Fruit fly (Drosophila melanogaster) whole organism, embryonic: ENCODE data around the gene CG14082.

Experiments
- Asciz ChIP-seq: fragments of 200-800 bp; sonication (Bioruptor generic); optimal IDR thresholded peaks from 2 replicates; lab custom pipeline; 2017; ENCODE audit warnings: missing biosample characterization, mild to moderate bottlenecking, missing genetic modification characterization, missing genetic modification reagents
- B-H1 ChIP-seq: fragments of 200-800 bp; sonication (Bioruptor generic); IDR thresholded peaks from 3 replicates; pipeline ENCODE4 v1.3.6; 2022; ENCODE audit warnings: missing biosample characterization, missing genetic modification characterization
- Blimp-1 ChIP-seq: fragments of 200-800 bp; sonication (Bioruptor generic); optimal IDR thresholded peaks from 3 replicates; lab custom pipeline; 2018; ENCODE audit warnings: missing biosample characterization, missing genetic modification characterization, mild to moderate bottlenecking, moderate library complexity, missing genetic modification reagents
- CG10959 ChIP-seq: fragments of 200-800 bp; sonication (Bioruptor generic); IDR thresholded peaks from 2 replicates; pipeline ENCODE4 v1.3.6; 2022; ENCODE audit warnings: missing biosample characterization, missing genetic modification characterization
- CG11504 ChIP-seq: fragments of 200-800 bp; sonication (Bioruptor generic); optimal IDR thresholded peaks from 3 replicates; lab custom pipeline; 2019; ENCODE audit warnings: missing biosample characterization, mild to moderate bottlenecking, missing genetic modification characterization, moderate library complexity
- CG13123 ChIP-seq: fragments of 200-800 bp; sonication (Bioruptor generic); optimal IDR thresholded peaks from 2 replicates; lab custom pipeline; 2016; ENCODE audit warnings: missing biosample characterization, missing genetic modification characterization
- CG15269 ChIP-seq: fragments of 200-800 bp; sonication (Bioruptor generic); optimal IDR thresholded peaks from 2 replicates; lab custom pipeline; 2018; ENCODE audit warnings: missing biosample characterization, mild to moderate bottlenecking, missing genetic modification characterization, moderate library complexity
- CG16779 ChIP-seq: fragments of 200-800 bp; sonication (Bioruptor generic); IDR thresholded peaks from 2 replicates; pipeline ENCODE4 v1.3.6; 2022; ENCODE audit warnings: missing biosample characterization, missing genetic modification characterization
- CG17361 ChIP-seq: fragments of 200-800 bp; sonication (Bioruptor generic); IDR thresholded peaks from 3 replicates; pipeline ENCODE4 v1.3.6; 2022; ENCODE audit warnings: missing biosample characterization, missing genetic modification characterization
- CG18764 ChIP-seq: fragments of 200-800 bp; sonication (Bioruptor generic); optimal IDR thresholded peaks from 3 replicates; lab custom pipeline; 2016; ENCODE audit warnings: missing biosample characterization, missing genetic modification characterization
- CG2712 ChIP-seq: fragments of 200-800 bp; optimal IDR thresholded peaks from 3 replicates; lab custom pipeline; 2019; ENCODE audit warnings: missing biosample characterization, mild to moderate bottlenecking, missing genetic modification characterization, moderate library complexity
- CG3407 ChIP-seq: fragments of 200-800 bp; sonication (Bioruptor generic); optimal IDR thresholded peaks from 2 replicates; lab custom pipeline; 2018; ENCODE audit warnings: missing biosample characterization, mild to moderate bottlenecking, missing genetic modification characterization
- CG3838 ChIP-seq: fragments of 200-800 bp; sonication (Bioruptor generic); optimal IDR thresholded peaks from 3 replicates; lab custom pipeline; 2016; ENCODE audit warnings: missing biosample characterization, missing genetic modification characterization
- CG8281 ChIP-seq: fragments of 200-800 bp; sonication (Bioruptor generic); optimal IDR thresholded peaks from 2 replicates; lab custom pipeline; 2018; ENCODE audit warnings: missing biosample characterization, mild to moderate bottlenecking, missing genetic modification characterization, moderate library complexity
- CG8944 ChIP-seq: fragments of 200-800 bp; sonication (Bioruptor generic); optimal IDR thresholded peaks from 3 replicates; lab custom pipeline; 2016; ENCODE audit warnings: missing biosample characterization, missing genetic modification characterization
- CG9727 ChIP-seq: fragments of 200-800 bp; sonication (Bioruptor generic); optimal IDR thresholded peaks from 3 replicates; lab custom pipeline; 2017; ENCODE audit warnings: missing biosample characterization, mild to moderate bottlenecking, missing genetic modification characterization
- CTCF ChIP-seq: fragments of 200-800 bp; sonication (Bioruptor generic); optimal IDR thresholded peaks from 2 replicates; lab custom pipeline; 2017; ENCODE audit warnings: missing biosample characterization, mild to moderate bottlenecking, missing genetic modification characterization, moderate library complexity
- D19A ChIP-seq: fragments of 200-800 bp; optimal IDR thresholded peaks from 3 replicates; lab custom pipeline; 2019; ENCODE audit warnings: missing biosample characterization, mild to moderate bottlenecking, missing genetic modification characterization, moderate library complexity
- Drgx ChIP-seq: fragments of 200-800 bp; sonication (Bioruptor generic); IDR thresholded peaks from 2 replicates; pipeline ENCODE4 v1.3.6; 2022; ENCODE audit warnings: missing biosample characterization, missing genetic modification characterization
- ERR ChIP-seq: fragments of 200-800 bp; sonication (Bioruptor generic); optimal IDR thresholded peaks from 2 replicates; lab custom pipeline; 2016; ENCODE audit warnings: missing biosample characterization, missing genetic modification characterization
- Fer2 ChIP-seq: fragments of 200-800 bp; sonication (Bioruptor generic); optimal IDR thresholded peaks from 2 replicates; lab custom pipeline; 2018; ENCODE audit warnings: missing biosample characterization, mild to moderate bottlenecking, missing genetic modification characterization, moderate library complexity
- HLH3B ChIP-seq: fragments of 200-800 bp; sonication (Bioruptor generic); IDR thresholded peaks from 2 replicates; pipeline ENCODE4 v1.3.6; 2022; ENCODE audit warnings: missing biosample characterization, missing genetic modification characterization
- Hmr ChIP-seq: fragments of 200-800 bp; sonication (Bioruptor generic); optimal IDR thresholded peaks from 3 replicates; lab custom pipeline; 2017; ENCODE audit warnings: mild to moderate bottlenecking, missing biosample characterization, missing genetic modification reagents, missing genetic modification characterization
- NC2α ChIP-seq: fragments of 200-800 bp; sonication (Bioruptor generic); optimal IDR thresholded peaks from 2 replicates; lab custom pipeline; 2016; ENCODE audit warnings: missing biosample characterization, missing genetic modification characterization
- Nf-YA ChIP-seq: fragments of 200-800 bp; sonication (Bioruptor generic); IDR thresholded peaks from 2 replicates; pipeline ENCODE4 v1.3.6; 2022; ENCODE audit warnings: missing biosample characterization, missing genetic modification characterization
- Pdp1 ChIP-seq, 2 experiments: fragments of 200-800 bp; sonication (Bioruptor generic); optimal IDR thresholded peaks; 3 replicates each; lab custom pipeline; 2016; ENCODE audit warnings: missing biosample characterization in 2 of 2, missing genetic modification characterization in 2 of 2, mild to moderate bottlenecking in 1 of 2, moderate library complexity in 1 of 2
- Sox102F ChIP-seq: fragments of 200-800 bp; sonication (Bioruptor generic); optimal IDR thresholded peaks from 2 replicates; lab custom pipeline; 2018; ENCODE audit warnings: missing biosample characterization, mild to moderate bottlenecking, missing genetic modification characterization, moderate library complexity
- ap ChIP-seq: fragments of 200-800 bp; sonication (Bioruptor generic); IDR thresholded peaks from 2 replicates; pipeline ENCODE4 v1.3.6; 2022; ENCODE audit warnings: missing biosample characterization, missing genetic modification characterization
- br ChIP-seq: fragments of >200 bp; optimal IDR thresholded peaks from 2 replicates; lab custom pipeline; 2017
- bsh ChIP-seq, 2 experiments: fragments of 200-800 bp; sonication (Bioruptor generic); optimal IDR thresholded peaks; 2 replicates each; lab custom pipeline; 2017 to 2018; ENCODE audit warnings: mild to moderate bottlenecking in 2 of 2, missing biosample characterization in 2 of 2, missing genetic modification characterization in 2 of 2, moderate library complexity in 1 of 2
- caup ChIP-seq: fragments of 200-800 bp; sonication (Bioruptor generic); optimal IDR thresholded peaks from 3 replicates; lab custom pipeline; 2017; ENCODE audit warnings: missing biosample characterization, mild to moderate bottlenecking, missing genetic modification characterization, moderate library complexity; ENCODE audit not compliant: severe bottlenecking
- ci ChIP-seq: fragments of 200-800 bp; sonication (Bioruptor generic); IDR thresholded peaks from 3 replicates; pipeline ENCODE4 v1.3.6; 2022; ENCODE audit warnings: missing biosample characterization, missing genetic modification characterization
- crc ChIP-seq: fragments of 200-800 bp; sonication (Bioruptor generic); optimal IDR thresholded peaks from 2 replicates; lab custom pipeline; 2016; ENCODE audit warnings: missing biosample characterization, missing genetic modification characterization
- dati ChIP-seq: fragments of 200-800 bp; sonication (Bioruptor generic); IDR thresholded peaks from 2 replicates; pipeline ENCODE4 v1.3.6; 2022; ENCODE audit warnings: missing biosample characterization, missing genetic modification characterization
- gce ChIP-seq: fragments of 200-800 bp; sonication (Bioruptor generic); IDR thresholded peaks from 3 replicates; pipeline ENCODE4 v1.3.6; 2022; ENCODE audit warnings: missing biosample characterization, missing genetic modification characterization
- gem ChIP-seq: fragments of 200-800 bp; sonication (Bioruptor generic); optimal IDR thresholded peaks from 2 replicates; lab custom pipeline; 2019; ENCODE audit warnings: missing biosample characterization, mild to moderate bottlenecking, missing genetic modification characterization, moderate library complexity
- grau ChIP-seq: fragments of 200-800 bp; optimal IDR thresholded peaks from 3 replicates; lab custom pipeline; 2019; ENCODE audit warnings: missing biosample characterization, mild to moderate bottlenecking, missing genetic modification characterization, moderate library complexity
- gt ChIP-seq: fragments of 200-800 bp; sonication (Bioruptor generic); IDR thresholded peaks from 2 replicates; pipeline ENCODE4 v1.3.6; 2022; ENCODE audit warnings: missing biosample characterization, missing genetic modification characterization
- lbe ChIP-seq: fragments of 200-800 bp; sonication (Bioruptor generic); optimal IDR thresholded peaks from 2 replicates; lab custom pipeline; 2016; ENCODE audit warnings: missing biosample characterization, mild to moderate bottlenecking, missing genetic modification characterization
- nom ChIP-seq: fragments of 200-800 bp; sonication (Bioruptor generic); optimal IDR thresholded peaks from 2 replicates; lab custom pipeline; 2017; ENCODE audit warnings: missing biosample characterization, missing genetic modification characterization, mild to moderate bottlenecking, moderate library complexity, missing genetic modification reagents
- onecut ChIP-seq: fragments of 200-800 bp; sonication (Bioruptor generic); IDR thresholded peaks from 2 replicates; pipeline ENCODE4 v1.3.6; 2022; ENCODE audit warnings: missing biosample characterization, missing genetic modification characterization
- pnt ChIP-seq: fragments of 200-800 bp; sonication (Bioruptor generic); optimal IDR thresholded peaks from 3 replicates; lab custom pipeline; 2016; ENCODE audit warnings: missing biosample characterization, missing genetic modification characterization
- row ChIP-seq: fragments of 200-800 bp; sonication (Bioruptor generic); IDR thresholded peaks from 3 replicates; pipeline ENCODE4 v1.3.6; 2022; ENCODE audit warnings: missing biosample characterization, missing genetic modification characterization
- sens ChIP-seq: fragments of 200-800 bp; sonication (Bioruptor generic); peaks from one replicate; lab custom pipeline; 2016; ENCODE audit warnings: missing biosample characterization, missing genetic modification characterization
- sim ChIP-seq: fragments of 200-800 bp; sonication (Bioruptor generic); IDR thresholded peaks from 2 replicates; pipeline ENCODE4 v1.3.6; 2022; ENCODE audit warnings: missing biosample characterization, missing genetic modification characterization
- twi ChIP-seq: fragments of 200-800 bp; optimal IDR thresholded peaks from 2 replicates; lab custom pipeline; 2019; ENCODE audit warnings: missing biosample characterization, mild to moderate bottlenecking, missing genetic modification characterization, moderate library complexity
- unc-4 ChIP-seq: fragments of 200-800 bp; sonication (Bioruptor generic); IDR thresholded peaks from 2 replicates; pipeline ENCODE4 v1.3.6; 2022; ENCODE audit warnings: missing biosample characterization, missing genetic modification characterization; ENCODE audit not compliant: partially characterized antibody
- vvl ChIP-seq: fragments of 200-800 bp; sonication (Bioruptor generic); IDR thresholded peaks from 2 replicates; pipeline ENCODE4 v1.3.6; 2022; ENCODE audit warnings: missing biosample characterization, missing genetic modification characterization
- yki ChIP-seq: fragments of >200 bp; optimal IDR thresholded peaks from 3 replicates; lab custom pipeline; 2018

The CG14082 gene

DNA sequence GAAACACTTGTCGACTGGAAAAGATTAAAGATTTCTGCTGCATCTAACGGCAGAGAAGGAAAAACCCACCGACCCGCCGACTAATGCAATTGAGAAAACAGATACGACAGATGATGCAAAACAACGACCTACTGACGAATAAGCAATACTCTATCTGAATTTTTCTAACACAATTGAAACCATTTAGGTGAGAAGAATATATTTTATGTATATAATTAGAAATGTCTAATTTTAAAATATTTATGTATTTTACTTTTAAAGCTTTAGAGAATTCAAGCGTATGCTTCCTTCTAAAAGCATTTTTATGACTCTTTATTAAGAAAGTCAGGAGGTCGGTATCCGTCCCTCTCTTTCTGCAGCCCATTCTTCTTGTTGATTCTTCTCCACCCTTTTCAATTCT, 60.3 kb downstream of the CG14082 start:
- peak; percentile 43 for TF ChIP-seq gem (tag; lab: Kevin White, UChicago)
- no peak for TF ChIP-seq CG16779 (GFP tag; lab: Robert Waterston, UW)
- 0 out of 2 replicates have a peak, but pooled peaks have one; percentile 30 for TF ChIP-seq vvl
- TF ChIP-seq gce, result no peak
- TF ChIP-seq caup (GFP tag; lab: Kevin White, UChicago), result no peak
- no peak for TF ChIP-seq CG10959 (GFP tag; lab: Robert Waterston, UW)
- peak; percentile 3 for TF ChIP-seq CG2712 (tag; lab: Kevin White, UChicago)
- TF ChIP-seq lbe (GFP tag; lab: Kevin White, UChicago), result peak; percentile 10
- TF ChIP-seq row, result 0 out of 3 replicates have a peak, but pooled peaks have one; percentile 24
- peak; percentile 3 for TF ChIP-seq Blimp-1
- TF ChIP-seq Fer2 (tag; lab: Kevin White, UChicago), result no peak
- TF ChIP-seq Drgx (GFP tag; lab: Robert Waterston, UW), result peak; percentile 60
- TF ChIP-seq ERR, result no peak
- no peak for TF ChIP-seq CG3838 (GFP tag; lab: Kevin White, UChicago)
- TF ChIP-seq Pdp1 (GFP tag; optimal IDR thresholded peaks at IDR 0.05; lab: Kevin White, UChicago), result no peak
- TF ChIP-seq D19A (tag; lab: Kevin White, UChicago), result peak; percentile 92
- TF ChIP-seq sim (GFP tag; lab: Robert Waterston, UW), result no peak
- TF ChIP-seq CG18764, result no peak
- peak in 1 of 2 experiments; percentile 4 for TF ChIP-seq bsh (GFP tag; optimal IDR thresholded peaks at IDR 0.05; lab: Kevin White, UChicago)
- TF ChIP-seq CG11504 (tag; lab: Kevin White, UChicago), result peak; percentile 3
- TF ChIP-seq NC2α (GFP tag; lab: Kevin White, UChicago), result no peak
- peak; percentile 20 for TF ChIP-seq Sox102F (GFP tag; lab: Kevin White, UChicago)
- TF ChIP-seq HLH3B (GFP tag; lab: Robert Waterston, UW), result no peak

DNA sequence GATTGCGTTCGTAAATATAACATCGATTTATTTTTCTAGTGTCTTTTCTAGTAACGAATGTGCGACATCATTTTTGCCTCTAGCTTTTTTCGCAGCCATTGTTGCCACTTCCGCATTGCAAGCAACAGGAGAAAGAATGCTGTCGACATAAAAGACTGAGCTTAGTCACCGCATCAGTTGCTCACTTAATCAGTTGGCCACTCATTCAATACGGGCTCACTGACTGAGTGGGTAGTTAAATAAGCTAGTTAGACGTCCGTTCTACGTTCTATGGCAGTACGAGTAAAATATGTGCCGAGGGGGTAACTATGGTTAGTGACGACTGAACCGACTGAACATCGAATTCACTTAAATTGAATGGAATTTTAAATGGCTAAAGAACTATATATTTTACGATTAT, 62.8 kb downstream of the CG14082 start:
- TF ChIP-seq CG15269 (tag; lab: Kevin White, UChicago) (peak; percentile 0), CG8281 (tag; lab: Kevin White, UChicago) (peak; percentile 93), crc (GFP tag; lab: Kevin White, UChicago) (no peak), CG8944 (GFP tag; lab: Kevin White, UChicago) (no peak), sens (GFP tag; lab: Kevin White, UChicago) (peak; percentile 22)

DNA sequence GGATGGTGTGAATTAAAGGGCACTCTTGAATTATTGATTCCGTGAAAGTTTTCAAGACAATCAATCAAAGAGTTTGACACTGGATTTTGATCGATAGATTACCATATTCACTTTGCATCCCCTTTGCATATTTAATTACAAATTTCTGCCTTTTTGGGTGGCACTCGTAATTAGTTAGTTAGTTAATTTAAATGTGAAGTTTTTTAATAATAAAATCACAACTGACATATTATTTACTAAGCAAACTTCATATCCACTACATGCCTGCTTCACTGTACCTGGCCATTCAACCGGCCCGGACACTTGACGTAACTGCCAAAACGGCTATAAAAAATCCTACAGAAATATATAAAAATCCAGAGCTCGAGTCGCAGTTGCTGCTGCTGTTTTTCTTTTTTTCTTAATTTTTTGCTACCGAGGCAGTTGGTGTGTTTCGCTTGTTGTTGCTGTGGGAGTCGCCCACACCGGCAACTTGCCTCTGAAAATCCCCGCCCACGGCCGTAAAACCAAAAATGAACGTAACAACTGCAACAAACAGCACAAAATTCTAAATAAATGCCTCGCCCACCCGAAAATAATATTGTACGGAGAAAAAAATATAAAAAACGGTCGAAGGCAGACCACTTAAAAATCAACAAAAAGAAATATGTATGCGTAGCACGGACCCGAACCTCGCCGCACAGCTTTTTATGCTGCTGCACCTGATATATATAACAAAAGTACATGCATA, 63.9 kb downstream of the CG14082 start:
- TF ChIP-seq CG17361 (GFP tag; lab: Robert Waterston, UW), result no peak
- TF ChIP-seq pnt, result no peak
- TF ChIP-seq CTCF (GFP tag; lab: Kevin White, UChicago), result no peak
- TF ChIP-seq CG9727, result no peak
- no peak for TF ChIP-seq gt (GFP tag; lab: Robert Waterston, UW)
- TF ChIP-seq ci, result 0 out of 3 replicates have a peak, but pooled peaks have one; percentile 14
- TF ChIP-seq grau (tag; lab: Kevin White, UChicago), result peak; percentile 27
- TF ChIP-seq br (lab: Kevin White, UChicago), result no peak
- no peak for TF ChIP-seq unc-4 (GFP tag; lab: Robert Waterston, UW)
- no peak for TF ChIP-seq CG3407
- TF ChIP-seq yki (lab: Kevin White, UChicago), result no peak
- peak; percentile 5 for TF ChIP-seq nom (GFP tag; lab: Kevin White, UChicago)
- TF ChIP-seq B-H1 (GFP tag; lab: Robert Waterston, UW), result no peak
- 0 out of 2 replicates have a peak, but pooled peaks have one; percentile 33 for TF ChIP-seq dati (GFP tag; lab: Robert Waterston, UW)
- no peak for TF ChIP-seq Asciz
- no peak for TF ChIP-seq twi
- TF ChIP-seq Drgx (GFP tag; lab: Robert Waterston, UW), result 0 out of 2 replicates have a peak, but pooled peaks have one; percentile 6
- no peak for TF ChIP-seq Hmr (GFP tag; lab: Kevin White, UChicago)
- TF ChIP-seq ap (GFP tag; lab: Robert Waterston, UW), result no peak
- no peak for TF ChIP-seq CG13123 (GFP tag; lab: Kevin White, UChicago)
- TF ChIP-seq Nf-YA (GFP tag; lab: Robert Waterston, UW), result no peak
- no peak for TF ChIP-seq onecut (GFP tag; lab: Robert Waterston, UW)
